Worm (Caenorhabditis elegans) whole organism, mixed stage, embryonic: ENCODE measurements around the gene H01G02.4.

Source experiments
- M03D4.4 ChIP-seq: sonication (generic microtip); optimal IDR thresholded peaks from 2 replicates; lab custom pipeline; 2017; ENCODE audit warnings: mild to moderate bottlenecking, missing genetic modification characterization, missing compliant biosample characterization
- bed-3 ChIP-seq: fragments of 200-800 bp; sonication (Bioruptor generic); optimal IDR thresholded peaks from 3 replicates; lab custom pipeline; 2018; ENCODE audit warnings: mild to moderate bottlenecking, missing genetic modification characterization, moderate library complexity, missing compliant biosample characterization
- blmp-1 ChIP-seq: fragments of 150-350 bp; optimal IDR thresholded peaks from 2 replicates; lab custom pipeline; 2014; ENCODE audit warnings: missing biosample characterization, missing genetic modification characterization
- ceh-43 ChIP-seq: fragments of 200-800 bp; sonication (Bioruptor generic); optimal IDR thresholded peaks from 2 replicates; lab custom pipeline; 2018; ENCODE audit warnings: mild to moderate bottlenecking, missing genetic modification characterization, moderate library complexity, missing compliant biosample characterization
- ces-1 ChIP-seq: fragments of 150-350 bp; optimal IDR thresholded peaks from 2 replicates; lab custom pipeline; 2014; ENCODE audit warnings: missing biosample characterization, missing genetic modification reagents, missing genetic modification characterization
- cnd-1 ChIP-seq: fragments of 200-800 bp; sonication (Bioruptor generic); optimal IDR thresholded peaks from 2 replicates; lab custom pipeline; 2018; ENCODE audit warnings: mild to moderate bottlenecking, missing genetic modification characterization, missing compliant biosample characterization
- drap-1 ChIP-seq: fragments of 200-800 bp; sonication (Bioruptor generic); optimal IDR thresholded peaks from 3 replicates; lab custom pipeline; 2018; ENCODE audit warnings: mild to moderate bottlenecking, missing genetic modification characterization, missing compliant biosample characterization
- elt-1 ChIP-seq: sonication (generic microtip); optimal IDR thresholded peaks from 2 replicates; lab custom pipeline; 2017; ENCODE audit warnings: missing genetic modification characterization, mild to moderate bottlenecking, missing compliant biosample characterization, antibody characterized with exemption, moderate library complexity, borderline replicate concordance; ENCODE audit not compliant: insufficient read depth
- elt-3 ChIP-seq: fragments of 150-350 bp; optimal IDR thresholded peaks from 2 replicates; lab custom pipeline; 2014; ENCODE audit warnings: missing biosample characterization, missing genetic modification characterization
- flh-1 ChIP-seq: fragments of 200-800 bp; sonication (Bioruptor generic); optimal IDR thresholded peaks from 2 replicates; lab custom pipeline; 2018; ENCODE audit warnings: mild to moderate bottlenecking, missing genetic modification characterization, moderate library complexity, missing compliant biosample characterization
- ham-2 ChIP-seq: fragments of 200-800 bp; sonication (Bioruptor generic); optimal IDR thresholded peaks from 2 replicates; lab custom pipeline; 2018; ENCODE audit warnings: mild to moderate bottlenecking, missing genetic modification characterization, missing compliant biosample characterization
- hlh-1 ChIP-seq: fragments of 150-350 bp; optimal IDR thresholded peaks from 2 replicates; lab custom pipeline; 2014; ENCODE audit warnings: missing biosample characterization, missing genetic modification reagents, missing genetic modification characterization
- lin-13 ChIP-seq: fragments of 150-350 bp; optimal IDR thresholded peaks from 2 replicates; lab custom pipeline; 2014; ENCODE audit warnings: missing biosample characterization, missing genetic modification characterization
- lsy-2 ChIP-seq: fragments of 150-350 bp; optimal IDR thresholded peaks from 2 replicates; lab custom pipeline; 2014; ENCODE audit warnings: missing biosample characterization, missing genetic modification characterization
- mab-5 ChIP-seq: fragments of 150-350 bp; optimal IDR thresholded peaks from 2 replicates; lab custom pipeline; 2014; ENCODE audit warnings: missing biosample characterization, missing genetic modification characterization
- mls-2 ChIP-seq: sonication (generic microtip); optimal IDR thresholded peaks from 2 replicates; lab custom pipeline; 2016; ENCODE audit warnings: mild to moderate bottlenecking, missing genetic modification characterization, moderate library complexity, missing compliant biosample characterization
- nhr-12 ChIP-seq: fragments of 150-350 bp; optimal IDR thresholded peaks from 2 replicates; lab custom pipeline; 2014; ENCODE audit warnings: missing biosample characterization, missing genetic modification characterization
- nhr-2 ChIP-seq: fragments of 150-350 bp; optimal IDR thresholded peaks from 2 replicates; lab custom pipeline; 2014; ENCODE audit warnings: missing biosample characterization, missing genetic modification characterization
- nhr-237 ChIP-seq: fragments of 150-350 bp; optimal IDR thresholded peaks from 2 replicates; lab custom pipeline; 2014; ENCODE audit warnings: missing biosample characterization, missing genetic modification characterization
- nhr-76 ChIP-seq: sonication (generic microtip); optimal IDR thresholded peaks from 2 replicates; lab custom pipeline; 2017; ENCODE audit warnings: missing biosample characterization, missing genetic modification characterization
- pha-4 ChIP-seq: fragments of 150-350 bp; optimal IDR thresholded peaks from 2 replicates; lab custom pipeline; 2018; ENCODE audit warnings: missing biosample characterization, missing genetic modification reagents, missing genetic modification characterization
- sem-2 ChIP-seq: fragments of 200-800 bp; sonication (Bioruptor generic); optimal IDR thresholded peaks from 2 replicates; lab custom pipeline; 2018; ENCODE audit warnings: mild to moderate bottlenecking, missing genetic modification characterization, missing compliant biosample characterization
- snpc-4 ChIP-seq: fragments of 150-350 bp; optimal IDR thresholded peaks from 2 replicates; lab custom pipeline; 2014; ENCODE audit warnings: missing biosample characterization, missing genetic modification characterization
- sptf-1 ChIP-seq: sonication (generic microtip); optimal IDR thresholded peaks from 2 replicates; lab custom pipeline; 2017; ENCODE audit warnings: mild to moderate bottlenecking, missing genetic modification characterization, moderate library complexity, missing compliant biosample characterization
- unc-120 ChIP-seq: sonication (generic microtip); optimal IDR thresholded peaks from 2 replicates; lab custom pipeline; 2017; ENCODE audit warnings: missing genetic modification characterization, missing compliant biosample characterization; ENCODE audit not compliant: poor library complexity, severe bottlenecking
- unc-62 ChIP-seq: fragments of 150-350 bp; optimal IDR thresholded peaks from 2 replicates; lab custom pipeline; 2014; ENCODE audit warnings: missing biosample characterization, missing genetic modification reagents, missing genetic modification characterization
- zip-8 ChIP-seq: fragments of 150-350 bp; optimal IDR thresholded peaks from 2 replicates; lab custom pipeline; 2014; ENCODE audit warnings: missing biosample characterization, missing genetic modification characterization
- ztf-11 ChIP-seq: fragments of 150-350 bp; optimal IDR thresholded peaks from 2 replicates; lab custom pipeline; 2014; ENCODE audit warnings: missing biosample characterization, missing genetic modification characterization

H01G02.4 gene

DNA sequence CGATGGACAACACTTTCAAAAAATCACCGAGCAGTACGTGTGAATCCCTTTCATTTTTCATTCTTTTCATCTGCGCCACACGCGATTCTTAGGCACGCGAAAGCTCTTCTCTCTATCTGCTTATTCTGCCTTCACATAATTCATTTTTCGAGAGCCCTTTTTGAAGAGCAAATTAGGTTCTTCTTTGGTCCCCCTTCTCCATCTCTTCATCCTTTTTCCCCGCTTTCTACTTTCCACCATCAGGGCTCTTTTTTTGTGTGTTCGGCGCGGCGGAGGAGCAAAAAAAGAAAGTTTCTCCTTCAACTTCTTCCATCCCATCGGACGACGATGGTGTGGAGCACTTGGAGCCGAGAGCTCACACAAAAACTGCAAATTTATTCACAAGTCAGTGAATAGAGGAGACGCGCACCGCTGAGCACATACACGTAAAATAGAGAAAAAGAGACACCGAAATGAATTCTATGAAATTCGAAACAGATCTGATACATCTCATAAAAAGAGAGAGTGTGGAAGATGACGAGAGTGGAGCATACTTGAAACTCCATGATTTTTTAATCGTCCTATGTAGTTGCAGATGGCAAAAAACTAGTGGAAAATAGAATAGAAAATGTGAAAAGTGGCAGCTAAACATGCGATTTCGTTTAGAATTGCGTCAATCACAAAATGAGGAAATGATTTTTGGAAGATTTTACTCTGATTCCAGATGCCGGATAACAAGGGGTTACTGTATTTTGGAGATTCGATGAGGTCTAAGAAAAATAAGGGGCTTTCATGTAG is 17.7 kb downstream of the H01G02.4 start:
- TF ChIP-seq ces-1 (GFP tag; lab: Kevin White, UChicago), result peak; percentile 84
- no peak for TF ChIP-seq snpc-4 (tag; lab: Kevin White, UChicago)
- no peak for TF ChIP-seq lsy-2 (tag; lab: Kevin White, UChicago)

ce11 chrIV:11782846-11783245 is 20.1 kb downstream of the H01G02.4 start:
- peak; percentile 94 for TF ChIP-seq ces-1 (GFP tag; lab: Kevin White, UChicago)
- no peak for TF ChIP-seq mab-5
- TF ChIP-seq, all 35 proteins: peak for 1

ce11 chrIV:11779028-11779427 is 23.9 kb downstream of the H01G02.4 start, which contains the start of gene lpr-2:
Gene lpr-2, plus strand, starts transcription at chrIV:11779216.
- TF ChIP-seq zip-8 (no peak), nhr-12 (tag; lab: Kevin White, UChicago) (no peak), unc-62 (peak; percentile 66), nhr-237 (tag; lab: Kevin White, UChicago) (no peak), mab-5 (peak; percentile 54), ceh-43 (GFP tag; lab: Kevin White, UChicago) (no peak), bed-3 (no peak), ztf-11 (tag; lab: Kevin White, UChicago) (no peak), snpc-4 (tag; lab: Kevin White, UChicago) (no peak), hlh-1 (tag; lab: Kevin White, UChicago) (peak; percentile 80), nhr-2 (tag; lab: Kevin White, UChicago) (no peak), drap-1 (GFP tag; lab: Kevin White, UChicago) (no peak), ces-1 (GFP tag; lab: Kevin White, UChicago) (no peak)

ce11 chrIV:11776968-11777467 is 25.9 kb downstream of the H01G02.4 start:
- TF ChIP-seq ces-1 (GFP tag; lab: Kevin White, UChicago) (peak; percentile 15), lin-13 (no peak)

- no peak for TF ChIP-seq sem-2 (GFP tag; lab: Kevin White, UChicago)
- TF ChIP-seq ham-2 (GFP tag; lab: Kevin White, UChicago), result no peak
- TF ChIP-seq snpc-4 (tag; lab: Kevin White, UChicago), result no peak
- TF ChIP-seq pha-4 (tag; lab: Kevin White, UChicago), result no peak
- no peak for TF ChIP-seq unc-62
- no peak for TF ChIP-seq sptf-1
- no peak for TF ChIP-seq mls-2 (tag; lab: Kevin White, UChicago)
- TF ChIP-seq nhr-76 (tag; lab: Kevin White, UChicago), result no peak
- TF ChIP-seq elt-1 (tag; lab: Kevin White, UChicago), result no peak
- no peak for TF ChIP-seq M03D4.4 (tag; lab: Kevin White, UChicago)
- no peak for TF ChIP-seq lin-13
- TF ChIP-seq ceh-43 (GFP tag; lab: Kevin White, UChicago), result no peak
- no peak for TF ChIP-seq hlh-1 (tag; lab: Kevin White, UChicago)
- TF ChIP-seq cnd-1 (tag; lab: Kevin White, UChicago), result no peak
- TF ChIP-seq lsy-2 (tag; lab: Kevin White, UChicago), result no peak
- no peak for TF ChIP-seq ztf-11 (tag; lab: Kevin White, UChicago)
- no peak for TF ChIP-seq elt-3 (tag; lab: Kevin White, UChicago)
- no peak for TF ChIP-seq nhr-12 (tag; lab: Kevin White, UChicago)
- TF ChIP-seq unc-120 (tag; lab: Kevin White, UChicago), result no peak
- TF ChIP-seq blmp-1 (tag; lab: Kevin White, UChicago), result no peak
Observed at ce11 chrIV:11773692-11774225, 29.2 kb downstream of the H01G02.4 start, which contains the start of gene lips-5. Gene lips-5, minus strand, starts transcription at chrIV:11773742.

ce11 chrIV:11772119-11772518 is 30.8 kb downstream of the H01G02.4 start:
- no peak for TF ChIP-seq mls-2 (tag; lab: Kevin White, UChicago)
- no peak for TF ChIP-seq ham-2 (GFP tag; lab: Kevin White, UChicago)
- no peak for TF ChIP-seq drap-1 (GFP tag; lab: Kevin White, UChicago)
- TF ChIP-seq mab-5, result no peak
- TF ChIP-seq flh-1 (GFP tag; lab: Kevin White, UChicago), result no peak
- TF ChIP-seq elt-1 (tag; lab: Kevin White, UChicago), result no peak
- no peak for TF ChIP-seq unc-62
- no peak for TF ChIP-seq nhr-237 (tag; lab: Kevin White, UChicago)
